Fruit fly (Drosophila melanogaster): Measurements from ENCODE around the gene CYLD.

Gene CYLD

dm6 chr2L:10255725-10256158 lies 43.9 kb downstream of the CYLD start, which contains the start of gene CG5676:
CG5676 (minus strand) TSS chr2L:10255891.
- TF ChIP-seq pan (optimal IDR thresholded peaks at IDR 0.05) (no peak), CG8478 (optimal IDR thresholded peaks at IDR 0.05) (no peak), Dll (optimal IDR thresholded peaks at IDR 0.05) (no peak)

dm6 chr2L:10251592-10251991 lies 48.1 kb downstream of the CYLD start, which contains the start of gene Ror:
Ror (plus strand) TSS chr2L:10251843.
- TF ChIP-seq pan (optimal IDR thresholded peaks at IDR 0.05) = no peak
- TF ChIP-seq EcR (GFP tag; optimal IDR thresholded peaks at IDR 0.05) = no peak
- no peak for TF ChIP-seq psq (optimal IDR thresholded peaks at IDR 0.05)
- TF ChIP-seq Dll (optimal IDR thresholded peaks at IDR 0.05) = no peak
- TF ChIP-seq usp (GFP tag; optimal IDR thresholded peaks at IDR 0.05) = no peak
- no peak for TF ChIP-seq CG8478 (optimal IDR thresholded peaks at IDR 0.05)

- no peak for TF ChIP-seq usp (GFP tag; optimal IDR thresholded peaks at IDR 0.05)
- no peak for TF ChIP-seq CG8478 (optimal IDR thresholded peaks at IDR 0.05)
- no peak for TF ChIP-seq Dll (optimal IDR thresholded peaks at IDR 0.05)
- no peak for TF ChIP-seq EcR (GFP tag; optimal IDR thresholded peaks at IDR 0.05)
- no peak for TF ChIP-seq psq (optimal IDR thresholded peaks at IDR 0.05)
- no peak for TF ChIP-seq pan (optimal IDR thresholded peaks at IDR 0.05)
Observed at dm6 chr2L:10250441-10250847, 49.2 kb downstream of the CYLD start, which contains the start of the genes bsk and CG31717. bsk (minus strand) TSS chr2L:10250501. CG31717 (plus strand) TSS chr2L:10250737.

dm6 chr2L:10249655-10250202 lies 49.9 kb downstream of the CYLD start:
- TF ChIP-seq pan (optimal IDR thresholded peaks at IDR 0.05) = no peak
- no peak for TF ChIP-seq EcR (GFP tag; optimal IDR thresholded peaks at IDR 0.05)
- no peak for TF ChIP-seq CG8478 (optimal IDR thresholded peaks at IDR 0.05)
- no peak for TF ChIP-seq Dll (optimal IDR thresholded peaks at IDR 0.05)
- TF ChIP-seq usp (GFP tag; optimal IDR thresholded peaks at IDR 0.05) = no peak
- TF ChIP-seq psq (optimal IDR thresholded peaks at IDR 0.05) = no peak

dm6 chr2L:10246785-10247190 lies 52.9 kb downstream of the CYLD start, which contains the start of gene chico:
chico (minus strand) TSS chr2L:10247078.
- TF ChIP-seq usp (GFP tag; optimal IDR thresholded peaks at IDR 0.05) (no peak), pan (optimal IDR thresholded peaks at IDR 0.05) (no peak), CG8478 (optimal IDR thresholded peaks at IDR 0.05) (no peak), psq (optimal IDR thresholded peaks at IDR 0.05) (no peak), EcR (GFP tag; optimal IDR thresholded peaks at IDR 0.05) (no peak), Dll (optimal IDR thresholded peaks at IDR 0.05) (no peak)

Measured in whole organism.